Worm (Caenorhabditis elegans) whole organism, L3 larva: ENCODE results near the gene msd-4.

ENCODE experiments used
- R02D3.7 ChIP-seq: fragments of 150-350 bp; optimal IDR thresholded peaks from 2 replicates; lab custom pipeline; 2014; ENCODE audit warnings: missing biosample characterization, missing genetic modification characterization
- ZK546.5 ChIP-seq: sonication (generic microtip); optimal IDR thresholded peaks from 2 replicates; lab custom pipeline; 2017; ENCODE audit warnings: missing biosample characterization, missing genetic modification characterization
- aly-2 ChIP-seq: fragments of 150-350 bp; optimal IDR thresholded peaks from 2 replicates; lab custom pipeline; 2014; ENCODE audit warnings: missing biosample characterization, missing genetic modification characterization
- ama-1 ChIP-seq: fragments of 150-350 bp; optimal IDR thresholded peaks from 2 replicates; lab custom pipeline; 2018
- ceh-16 ChIP-seq: sonication (generic microtip); optimal IDR thresholded peaks from 2 replicates; lab custom pipeline; 2017; ENCODE audit warnings: missing biosample characterization, missing genetic modification characterization
- ceh-28 ChIP-seq: fragments of 150-350 bp; optimal IDR thresholded peaks from 2 replicates; lab custom pipeline; 2014; ENCODE audit warnings: missing biosample characterization, missing genetic modification reagents, missing genetic modification characterization
- ceh-82 ChIP-seq: fragments of 150-350 bp; optimal IDR thresholded peaks from 2 replicates; lab custom pipeline; 2014; ENCODE audit warnings: missing biosample characterization, missing genetic modification characterization
- daf-12 ChIP-seq: fragments of 150-350 bp; optimal IDR thresholded peaks from 2 replicates; lab custom pipeline; 2014; ENCODE audit warnings: missing biosample characterization, missing genetic modification reagents, missing genetic modification characterization
- egl-27 ChIP-seq: sonication (generic microtip); optimal IDR thresholded peaks from 4 replicates; lab custom pipeline; 2017; ENCODE audit warnings: missing biosample characterization, missing genetic modification reagents, missing genetic modification characterization
- egl-5 ChIP-seq: fragments of 150-350 bp; optimal IDR thresholded peaks from 2 replicates; lab custom pipeline; 2017; ENCODE audit warnings: missing biosample characterization, missing genetic modification reagents, missing genetic modification characterization, inconsistent platforms
- elt-1 ChIP-seq: fragments of 150-350 bp; optimal IDR thresholded peaks from 2 replicates; lab custom pipeline; 2014; ENCODE audit warnings: missing biosample characterization, missing genetic modification characterization
- elt-2 ChIP-seq: sonication (generic microtip); optimal IDR thresholded peaks from 2 replicates; lab custom pipeline; 2016; ENCODE audit warnings: missing genetic modification reagents, mild to moderate bottlenecking, missing genetic modification characterization, missing compliant biosample characterization
- hmg-11 ChIP-seq: sonication (generic microtip); optimal IDR thresholded peaks from 2 replicates; lab custom pipeline; 2016; ENCODE audit warnings: missing genetic modification characterization, missing compliant biosample characterization
- jun-1 ChIP-seq: fragments of 150-350 bp; optimal IDR thresholded peaks from 2 replicates; lab custom pipeline; 2014; ENCODE audit warnings: missing biosample characterization, missing genetic modification reagents, missing genetic modification characterization
- lin-39 ChIP-seq: fragments of 150-350 bp; optimal IDR thresholded peaks from 2 replicates; lab custom pipeline; 2018; ENCODE audit warnings: missing biosample characterization, missing genetic modification reagents, missing genetic modification characterization
- lsy-12 ChIP-seq: sonication (generic microtip); optimal IDR thresholded peaks from 2 replicates; lab custom pipeline; 2016; ENCODE audit warnings: mild to moderate bottlenecking, missing genetic modification characterization, missing compliant biosample characterization
- mdl-1 ChIP-seq: fragments of 150-350 bp; optimal IDR thresholded peaks from 2 replicates; lab custom pipeline; 2014; ENCODE audit warnings: missing biosample characterization, missing genetic modification characterization
- mml-1 ChIP-seq: fragments of 150-350 bp; sonication (generic microtip); optimal IDR thresholded peaks from 3 replicates; lab custom pipeline; 2014; ENCODE audit warnings: missing biosample characterization, missing genetic modification characterization
- nfya-1 ChIP-seq: sonication (generic microtip); optimal IDR thresholded peaks from 2 replicates; lab custom pipeline; 2017; ENCODE audit warnings: missing genetic modification characterization, mild to moderate bottlenecking, missing compliant biosample characterization, antibody characterized with exemption, moderate library complexity; ENCODE audit not compliant: insufficient read depth
- nhr-11 ChIP-seq: fragments of 150-350 bp; optimal IDR thresholded peaks from 2 replicates; lab custom pipeline; 2014; ENCODE audit warnings: missing biosample characterization, missing genetic modification characterization
- nhr-237 ChIP-seq: fragments of 150-350 bp; optimal IDR thresholded peaks from 2 replicates; lab custom pipeline; 2014; ENCODE audit warnings: missing biosample characterization, missing genetic modification characterization
- nhr-25 ChIP-seq: sonication (generic microtip); optimal IDR thresholded peaks from 2 replicates; lab custom pipeline; 2017; ENCODE audit warnings: missing biosample characterization, missing genetic modification characterization
- nhr-28 ChIP-seq: fragments of 150-350 bp; optimal IDR thresholded peaks from 2 replicates; lab custom pipeline; 2014; ENCODE audit warnings: missing biosample characterization, missing genetic modification characterization
- nhr-43 ChIP-seq: sonication (generic microtip); optimal IDR thresholded peaks from 2 replicates; lab custom pipeline; 2016; ENCODE audit warnings: mild to moderate bottlenecking, missing genetic modification characterization, missing compliant biosample characterization; ENCODE audit not compliant: poor library complexity, severe bottlenecking
- nhr-67 ChIP-seq: fragments of 150-350 bp; optimal IDR thresholded peaks from 2 replicates; lab custom pipeline; 2014; ENCODE audit warnings: missing biosample characterization, missing genetic modification characterization
- nhr-77 ChIP-seq: fragments of 150-350 bp; optimal IDR thresholded peaks from 2 replicates; lab custom pipeline; 2014; ENCODE audit warnings: missing biosample characterization, missing genetic modification characterization
- pha-4 ChIP-seq: fragments of 150-350 bp; optimal IDR thresholded peaks from 2 replicates; lab custom pipeline; 2014; ENCODE audit warnings: missing biosample characterization, missing genetic modification reagents, missing genetic modification characterization
- pqm-1 ChIP-seq: fragments of 150-350 bp; optimal IDR thresholded peaks from 2 replicates; lab custom pipeline; 2017; ENCODE audit warnings: missing biosample characterization, missing genetic modification characterization, inconsistent platforms
- snpc-4 ChIP-seq: fragments of 150-350 bp; optimal IDR thresholded peaks from 2 replicates; lab custom pipeline; 2014; ENCODE audit warnings: missing biosample characterization, missing genetic modification characterization
- tbx-2 ChIP-seq: sonication (generic microtip); optimal IDR thresholded peaks from 2 replicates; lab custom pipeline; 2016; ENCODE audit warnings: mild to moderate bottlenecking, missing genetic modification characterization, missing compliant biosample characterization
- unc-39 ChIP-seq: sonication (generic microtip); optimal IDR thresholded peaks from 4 replicates; lab custom pipeline; 2017; ENCODE audit warnings: missing biosample characterization, missing genetic modification characterization
- unc-62 ChIP-seq: fragments of 150-350 bp; sonication (generic microtip); optimal IDR thresholded peaks from 4 replicates; lab custom pipeline; 2014; ENCODE audit warnings: missing biosample characterization, missing genetic modification reagents, missing genetic modification characterization

msd-4 gene

DNA sequence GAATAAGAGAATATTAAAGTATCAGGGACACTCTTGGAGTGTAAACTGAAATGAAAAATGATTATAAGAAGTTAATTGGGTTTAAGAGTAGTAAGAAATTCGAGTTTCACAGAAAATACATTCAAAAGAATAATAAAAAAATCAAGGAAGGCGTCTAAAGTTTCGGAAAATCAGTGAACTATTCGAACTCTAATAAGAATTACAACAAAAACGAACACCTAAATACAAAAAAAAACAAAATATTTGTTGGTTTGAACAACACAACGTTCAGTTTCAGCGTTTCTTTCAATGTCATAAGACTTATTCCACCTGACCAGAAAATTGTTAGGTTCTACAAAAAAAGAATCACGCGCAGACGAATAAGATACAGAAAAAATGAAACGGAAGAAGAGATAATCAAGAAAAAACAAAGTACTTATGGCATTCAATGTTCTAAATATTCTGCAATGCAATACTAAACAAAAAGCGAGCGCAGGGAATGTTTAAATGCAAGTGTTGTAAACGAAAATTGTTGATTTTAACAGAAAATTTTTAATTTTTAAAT is 30.6 kb upstream of the msd-4 start, which contains the start of gene nhl-2:
TSS of gene nhl-2 (minus strand) at position 51 of the 544 bp plus-strand sequence.
- TF ChIP-seq unc-39 (no peak), nhr-77 (tag; lab: Kevin White, UChicago) (no peak), elt-2 (no peak), mdl-1 (tag; lab: Kevin White, UChicago) (no peak), ceh-82 (tag; lab: Kevin White, UChicago) (no peak), daf-12 (tag; lab: Kevin White, UChicago) (no peak), hmg-11 (no peak), snpc-4 (tag; lab: Kevin White, UChicago) (no peak), nhr-28 (tag; lab: Kevin White, UChicago) (no peak), egl-5 (tag; lab: Kevin White, UChicago) (no peak), ceh-16 (tag; lab: Kevin White, UChicago) (no peak), unc-62 (no peak), nhr-43 (tag; lab: Kevin White, UChicago) (no peak), lin-39 (tag; lab: Kevin White, UChicago) (no peak), ama-1 (lab: Kevin White, UChicago) (no peak), nhr-25 (tag; lab: Kevin White, UChicago) (no peak), egl-27 (tag; lab: Kevin White, UChicago) (no peak), mml-1 (tag; lab: Kevin White, UChicago) (no peak), lsy-12 (tag; lab: Kevin White, UChicago) (no peak)

DNA sequence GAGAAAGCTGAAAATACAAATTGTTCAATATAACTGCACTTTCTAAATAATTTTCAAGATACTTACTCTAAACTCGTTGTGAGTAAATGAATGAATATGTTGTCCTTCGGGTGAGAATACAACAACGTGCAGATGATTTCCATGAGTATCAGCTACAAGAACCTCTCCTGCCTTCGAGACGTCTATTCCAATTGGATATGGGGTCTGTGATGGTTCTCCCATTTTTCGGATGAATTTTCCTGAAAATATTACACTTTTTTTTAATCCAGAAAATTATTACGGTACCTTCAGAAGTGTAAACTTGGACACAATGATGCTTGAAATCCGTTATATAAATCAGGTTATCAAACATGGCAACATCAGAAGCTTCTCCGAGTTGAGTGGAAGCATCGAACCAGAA is 26.8 kb upstream of the msd-4 start:
- TF ChIP-seq egl-27 (tag; lab: Kevin White, UChicago): no peak
- no peak for TF ChIP-seq lsy-12 (tag; lab: Kevin White, UChicago)
- no peak for TF ChIP-seq pqm-1
- no peak for TF ChIP-seq ZK546.5 (tag; lab: Kevin White, UChicago)
- TF ChIP-seq nhr-11 (tag; lab: Kevin White, UChicago): no peak
- no peak for TF ChIP-seq unc-39
- TF ChIP-seq nhr-77 (tag; lab: Kevin White, UChicago): no peak
- no peak for TF ChIP-seq mdl-1 (tag; lab: Kevin White, UChicago)
- no peak for TF ChIP-seq ceh-28 (tag; lab: Kevin White, UChicago)
- no peak for TF ChIP-seq lin-39 (tag; lab: Kevin White, UChicago)

- TF ChIP-seq nhr-67 (tag; lab: Kevin White, UChicago) (no peak), pha-4 (no peak), unc-62 (no peak), mml-1 (tag; lab: Kevin White, UChicago) (no peak), aly-2 (tag; lab: Kevin White, UChicago) (no peak), tbx-2 (tag; lab: Kevin White, UChicago) (no peak), egl-5 (tag; lab: Kevin White, UChicago) (no peak)
Observed at ce11 chrIII:4893540-4893939, 25.0 kb upstream of the msd-4 start, which contains the start of gene F26F4.6. F26F4.6 (minus strand) TSS chrIII:4893640.

- no peak for TF ChIP-seq egl-27 (tag; lab: Kevin White, UChicago)
- peak; percentile 29 for TF ChIP-seq pha-4
- TF ChIP-seq elt-1 (tag; lab: Kevin White, UChicago): no peak
- TF ChIP-seq, all 47 proteins: peak for 1
Observed at ce11 chrIII:4890997-4891396, 22.5 kb upstream of the msd-4 start, which contains the start of gene F26F4.5. F26F4.5 (minus strand) TSS chrIII:4891252.

DNA sequence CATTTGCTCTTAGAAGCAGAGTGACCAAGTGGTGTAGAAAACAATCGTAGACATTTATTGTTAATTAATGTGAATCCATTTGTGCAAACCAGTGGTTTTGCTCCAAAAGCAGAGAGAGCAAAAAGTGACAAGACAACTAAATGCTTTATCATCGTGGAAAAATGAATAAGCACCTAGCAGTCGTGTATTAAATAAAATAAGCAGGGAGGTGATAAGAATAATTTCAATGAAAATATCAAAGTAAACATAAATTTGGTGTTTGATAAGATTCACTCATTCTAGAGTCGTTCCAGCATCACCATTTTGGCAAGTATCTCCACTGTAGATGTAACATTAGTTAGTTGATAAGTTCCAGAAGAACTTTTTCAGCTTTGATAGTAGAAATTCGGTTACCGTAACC is 18.7 kb upstream of the msd-4 start, which contains the start of gene clec-6:
TSS of gene clec-6 (minus strand) at position 154 of the 400 bp plus-strand sequence.
- TF ChIP-seq pqm-1 (peak; percentile 23), hmg-11 (no peak), elt-2 (peak; percentile 60), nhr-237 (no peak), R02D3.7 (no peak), nfya-1 (tag; lab: Kevin White, UChicago) (no peak), pha-4 (peak; percentile 33)

DNA sequence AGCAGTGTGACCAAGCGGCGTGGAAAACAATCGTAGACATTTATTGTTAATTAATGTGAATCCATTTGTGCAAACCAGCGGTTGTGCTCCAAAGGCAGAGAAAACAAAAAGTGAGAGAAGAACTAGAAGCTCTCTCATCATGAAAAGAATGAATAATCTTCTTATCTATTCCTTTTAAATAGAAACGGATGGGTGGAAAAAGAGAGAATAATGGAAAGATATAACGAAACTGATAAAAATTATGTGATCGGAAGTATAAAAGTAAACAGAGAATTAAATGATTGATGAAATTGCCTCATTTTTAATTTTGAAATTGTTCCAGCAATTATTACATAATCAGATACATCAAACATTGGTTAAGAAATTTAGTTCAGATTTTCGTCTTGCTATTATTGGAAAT is 14.9 kb upstream of the msd-4 start, which contains the start of gene clec-5:
TSS of gene clec-5 (minus strand) at position 178 of the 400 bp plus-strand sequence.
- TF ChIP-seq pqm-1: peak; percentile 54
- TF ChIP-seq pha-4: peak; percentile 48
- TF ChIP-seq jun-1 (tag; lab: Kevin White, UChicago): peak; percentile 17
- TF ChIP-seq ceh-16 (tag; lab: Kevin White, UChicago): no peak
- TF ChIP-seq elt-2: peak; percentile 68
